Fruit fly (Drosophila melanogaster) whole organism, embryonic: ENCODE measurements around the gene Cpr12A.

Experiments used
- Asciz ChIP-seq: fragments of 200-800 bp; sonication (Bioruptor generic); optimal IDR thresholded peaks from 2 replicates; lab custom pipeline; 2017; ENCODE audit warnings: missing biosample characterization, mild to moderate bottlenecking, missing genetic modification characterization, missing genetic modification reagents
- CG10147 ChIP-seq: fragments of 200-800 bp; sonication (Bioruptor generic); optimal IDR thresholded peaks from 2 replicates; lab custom pipeline; 2019; ENCODE audit warnings: missing biosample characterization, mild to moderate bottlenecking, missing genetic modification characterization, moderate library complexity
- CG12104 ChIP-seq: fragments of 200-800 bp; sonication (Bioruptor generic); optimal IDR thresholded peaks from 3 replicates; lab custom pipeline; 2016; ENCODE audit warnings: missing biosample characterization, missing genetic modification characterization
- CG12942 ChIP-seq: fragments of 200-800 bp; sonication (Bioruptor generic); optimal IDR thresholded peaks from 3 replicates; lab custom pipeline; 2016; ENCODE audit warnings: missing biosample characterization, missing genetic modification characterization
- CG13424 ChIP-seq: fragments of 200-800 bp; sonication (Bioruptor generic); optimal IDR thresholded peaks from 2 replicates; lab custom pipeline; 2019; ENCODE audit warnings: missing biosample characterization, mild to moderate bottlenecking, missing genetic modification characterization, moderate library complexity
- CG13624 ChIP-seq: fragments of 200-800 bp; sonication (Bioruptor generic); optimal IDR thresholded peaks from 2 replicates; lab custom pipeline; 2016; ENCODE audit warnings: missing biosample characterization, missing genetic modification characterization
- CG16815 ChIP-seq: fragments of 200-800 bp; sonication (Bioruptor generic); optimal IDR thresholded peaks from 3 replicates; lab custom pipeline; 2017; ENCODE audit warnings: missing biosample characterization, mild to moderate bottlenecking, missing genetic modification characterization
- CG18476 ChIP-seq: fragments of 200-800 bp; sonication (Bioruptor generic); optimal IDR thresholded peaks from 2 replicates; lab custom pipeline; 2016; ENCODE audit warnings: missing biosample characterization, mild to moderate bottlenecking, missing genetic modification characterization
- CG2712 ChIP-seq: fragments of 200-800 bp; optimal IDR thresholded peaks from 3 replicates; lab custom pipeline; 2019; ENCODE audit warnings: missing biosample characterization, mild to moderate bottlenecking, missing genetic modification characterization, moderate library complexity
- CG3281 ChIP-seq: fragments of 200-800 bp; sonication (Bioruptor generic); optimal IDR thresholded peaks from 3 replicates; lab custom pipeline; 2017; ENCODE audit warnings: missing biosample characterization, mild to moderate bottlenecking, missing genetic modification characterization
- CG4328 ChIP-seq: fragments of 200-800 bp; sonication (Bioruptor generic); optimal IDR thresholded peaks from 3 replicates; lab custom pipeline; 2017; ENCODE audit warnings: missing biosample characterization, missing genetic modification reagents, missing genetic modification characterization
- CG4730 ChIP-seq: fragments of 200-800 bp; sonication (Bioruptor generic); IDR thresholded peaks from 2 replicates; pipeline ENCODE4 v1.3.6; 2022; ENCODE audit warnings: missing biosample characterization, missing genetic modification characterization
- CG7357 ChIP-seq: fragments of 200-800 bp; sonication (Bioruptor generic); IDR thresholded peaks from 3 replicates; pipeline ENCODE4 v1.3.6; 2022; ENCODE audit warnings: missing biosample characterization, missing genetic modification characterization
- CG7556 ChIP-seq: fragments of 200-800 bp; sonication (Bioruptor generic); optimal IDR thresholded peaks from 2 replicates; lab custom pipeline; 2017; ENCODE audit warnings: missing biosample characterization, mild to moderate bottlenecking, missing genetic modification characterization
- CG7786 ChIP-seq: fragments of 200-800 bp; sonication (Bioruptor generic); optimal IDR thresholded peaks from 2 replicates; lab custom pipeline; 2016; ENCODE audit warnings: missing biosample characterization, missing genetic modification characterization
- CG8281 ChIP-seq: fragments of 200-800 bp; sonication (Bioruptor generic); optimal IDR thresholded peaks from 2 replicates; lab custom pipeline; 2018; ENCODE audit warnings: missing biosample characterization, mild to moderate bottlenecking, missing genetic modification characterization, moderate library complexity
- CG8924 ChIP-seq: fragments of 200-800 bp; optimal IDR thresholded peaks from 3 replicates; lab custom pipeline; 2019; ENCODE audit warnings: missing biosample characterization, mild to moderate bottlenecking, missing genetic modification characterization, moderate library complexity
- Dip3 ChIP-seq: fragments of 200-800 bp; sonication (Bioruptor generic); optimal IDR thresholded peaks from 3 replicates; lab custom pipeline; 2016; ENCODE audit warnings: missing biosample characterization, missing genetic modification characterization
- Doc3 ChIP-seq: fragments of 200-800 bp; sonication (Bioruptor generic); IDR thresholded peaks from 3 replicates; pipeline ENCODE4 v1.3.6; 2022; ENCODE audit warnings: missing biosample characterization, missing genetic modification characterization; ENCODE audit not compliant: partially characterized antibody
- HLH3B ChIP-seq: fragments of 200-800 bp; sonication (Bioruptor generic); IDR thresholded peaks from 2 replicates; pipeline ENCODE4 v1.3.6; 2022; ENCODE audit warnings: missing biosample characterization, missing genetic modification characterization
- Meics ChIP-seq: fragments of 200-800 bp; sonication (Bioruptor generic); optimal IDR thresholded peaks from 2 replicates; lab custom pipeline; 2017; ENCODE audit warnings: missing biosample characterization, mild to moderate bottlenecking, missing genetic modification characterization
- Nf-YB ChIP-seq: fragments of 200-800 bp; sonication (Bioruptor generic); optimal IDR thresholded peaks from 3 replicates; lab custom pipeline; 2019; ENCODE audit warnings: missing biosample characterization, mild to moderate bottlenecking, missing genetic modification characterization, moderate library complexity
- PHDP ChIP-seq: fragments of 200-800 bp; sonication (Bioruptor generic); optimal IDR thresholded peaks from 3 replicates; lab custom pipeline; 2018; ENCODE audit warnings: missing biosample characterization, mild to moderate bottlenecking, missing genetic modification characterization, moderate library complexity
- Six4 ChIP-seq: fragments of 200-800 bp; sonication (Bioruptor generic); optimal IDR thresholded peaks from 2 replicates; lab custom pipeline; 2016; ENCODE audit warnings: missing biosample characterization, missing genetic modification characterization
- Spps ChIP-seq: fragments of 200-800 bp; sonication (Bioruptor generic); optimal IDR thresholded peaks from 2 replicates; lab custom pipeline; 2018; ENCODE audit warnings: missing biosample characterization, mild to moderate bottlenecking, missing genetic modification characterization
- Usf ChIP-seq: fragments of 200-800 bp; sonication (Bioruptor generic); optimal IDR thresholded peaks from 2 replicates; lab custom pipeline; 2017; ENCODE audit warnings: missing genotype, missing biosample characterization, missing genetic modification characterization
- Xbp1 ChIP-seq: fragments of 200-800 bp; sonication (Bioruptor generic); optimal IDR thresholded peaks from 3 replicates; lab custom pipeline; 2016; ENCODE audit warnings: missing biosample characterization, mild to moderate bottlenecking, missing genetic modification characterization
- Xrp1 ChIP-seq: fragments of 200-800 bp; sonication (Bioruptor generic); IDR thresholded peaks from 2 replicates; pipeline ENCODE4 v1.3.6; 2022; ENCODE audit warnings: missing biosample characterization, missing genetic modification characterization
- bsh ChIP-seq, 2 experiments: fragments of 200-800 bp; sonication (Bioruptor generic); optimal IDR thresholded peaks; 2 replicates each; lab custom pipeline; 2017 to 2018; ENCODE audit warnings: mild to moderate bottlenecking in 2 of 2, missing biosample characterization in 2 of 2, missing genetic modification characterization in 2 of 2, moderate library complexity in 1 of 2
- chn ChIP-seq: fragments of 200-800 bp; sonication (Bioruptor generic); optimal IDR thresholded peaks from 2 replicates; lab custom pipeline; 2016; ENCODE audit warnings: missing biosample characterization, missing genetic modification characterization
- dpn ChIP-seq, 2 experiments: fragments of 200-800 bp; sonication (Bioruptor generic); optimal IDR thresholded peaks; 3 replicates each; lab custom pipeline; 2016; ENCODE audit warnings: missing biosample characterization in 2 of 2, missing genetic modification characterization in 2 of 2
- ems ChIP-seq: fragments of 200-800 bp; sonication (Bioruptor generic); optimal IDR thresholded peaks from 3 replicates; lab custom pipeline; 2016; ENCODE audit warnings: missing biosample characterization, missing genetic modification characterization
- fd64A ChIP-seq: fragments of 200-800 bp; sonication (Bioruptor generic); optimal IDR thresholded peaks from 3 replicates; lab custom pipeline; 2018; ENCODE audit warnings: missing biosample characterization, mild to moderate bottlenecking, missing genetic modification characterization
- fd96Cb ChIP-seq: fragments of 200-800 bp; sonication (Bioruptor generic); optimal IDR thresholded peaks from 2 replicates; lab custom pipeline; 2018; ENCODE audit warnings: missing biosample characterization, mild to moderate bottlenecking, missing genetic modification characterization, moderate library complexity
- fru ChIP-seq: fragments of >200 bp; optimal IDR thresholded peaks from 2 replicates; lab custom pipeline; 2017
- fu2 ChIP-seq: fragments of 200-800 bp; sonication (Bioruptor generic); optimal IDR thresholded peaks from 2 replicates; lab custom pipeline; 2016; ENCODE audit warnings: missing biosample characterization, missing genetic modification characterization
- gem ChIP-seq: fragments of 200-800 bp; sonication (Bioruptor generic); optimal IDR thresholded peaks from 2 replicates; lab custom pipeline; 2019; ENCODE audit warnings: missing biosample characterization, mild to moderate bottlenecking, missing genetic modification characterization, moderate library complexity
- ham ChIP-seq: fragments of 200-800 bp; sonication (Bioruptor generic); IDR thresholded peaks from 2 replicates; pipeline ENCODE4 v1.3.6; 2022; ENCODE audit warnings: missing biosample characterization, missing genetic modification characterization
- hbn ChIP-seq: fragments of 200-800 bp; sonication (Bioruptor generic); IDR thresholded peaks from 2 replicates; pipeline ENCODE4 v1.3.6; 2022; ENCODE audit warnings: missing biosample characterization, missing genetic modification characterization; ENCODE audit not compliant: partially characterized antibody
- jing ChIP-seq: fragments of 200-800 bp; sonication (Bioruptor generic); optimal IDR thresholded peaks from 2 replicates; lab custom pipeline; 2018; ENCODE audit warnings: missing biosample characterization, mild to moderate bottlenecking, missing genetic modification characterization
- kay ChIP-seq: fragments of 200-800 bp; sonication (Bioruptor generic); optimal IDR thresholded peaks from 2 replicates; lab custom pipeline; 2016; ENCODE audit warnings: missing biosample characterization, missing genetic modification characterization
- knrl ChIP-seq: fragments of 200-800 bp; sonication (Bioruptor generic); IDR thresholded peaks from 3 replicates; pipeline ENCODE4 v1.3.6; 2022; ENCODE audit warnings: missing biosample characterization, missing genetic modification characterization; ENCODE audit not compliant: partially characterized antibody
- lab ChIP-seq: fragments of 200-800 bp; sonication (Bioruptor generic); optimal IDR thresholded peaks from 3 replicates; lab custom pipeline; 2017; ENCODE audit warnings: missing biosample characterization, missing genetic modification characterization, mild to moderate bottlenecking, moderate library complexity, missing genetic modification reagents
- otp ChIP-seq: fragments of 200-800 bp; sonication (Bioruptor generic); IDR thresholded peaks from 3 replicates; pipeline ENCODE4, ENCODE4 v1.3.6; 2022; ENCODE audit warnings: missing biosample characterization, missing genetic modification characterization
- pan ChIP-seq, 4 experiments: fragments of >200 bp in 3 of 4; fragments of 200-800 bp in 1 of 4; sonication (Bioruptor generic) in 1 of 4; optimal IDR thresholded peaks in 3 of 4; IDR thresholded peaks in 1 of 4; 2 replicates each; pipeline versions ENCODE4 v1.3.6 to Lab custom; 2017 to 2022; ENCODE audit warnings: missing biosample characterization in 2 of 4, missing genetic modification characterization in 2 of 4, mixed read lengths in 1 of 4
- ssp ChIP-seq: fragments of 200-800 bp; sonication (Bioruptor generic); IDR thresholded peaks from 2 replicates; pipeline ENCODE4 v1.3.6; 2022; ENCODE audit warnings: missing biosample characterization, missing genetic modification characterization
- unc-4 ChIP-seq: fragments of 200-800 bp; sonication (Bioruptor generic); IDR thresholded peaks from 2 replicates; pipeline ENCODE4 v1.3.6; 2022; ENCODE audit warnings: missing biosample characterization, missing genetic modification characterization; ENCODE audit not compliant: partially characterized antibody
- zen2 ChIP-seq: fragments of 200-800 bp; sonication (Bioruptor generic); IDR thresholded peaks from 3 replicates; pipeline ENCODE4 v1.3.6; 2022; ENCODE audit warnings: missing biosample characterization, missing genetic modification characterization; ENCODE audit not compliant: partially characterized antibody
- zfh2 ChIP-seq: fragments of 200-800 bp; sonication (Bioruptor generic); optimal IDR thresholded peaks from 2 replicates; lab custom pipeline; 2016; ENCODE audit warnings: missing biosample characterization, missing genetic modification characterization

Cpr12A gene

dm6 chrX:13572382-13572781, 28.9 kb downstream of the Cpr12A start (continued):
- TF ChIP-seq CG7556 (GFP tag; lab: Kevin White, UChicago) (peak; percentile 73), CG2712 (peak; percentile 71), fru (lab: Kevin White, UChicago) (no peak), Spps (tag; lab: Kevin White, UChicago) (peak; percentile 32), Dip3 (GFP tag; lab: Kevin White, UChicago) (peak; percentile 22), Usf (no peak), zfh2 (GFP tag; lab: Kevin White, UChicago) (peak; percentile 14), ems (GFP tag; lab: Kevin White, UChicago) (peak; percentile 46), CG13624 (no peak), lab (GFP tag; lab: Kevin White, UChicago) (peak; percentile 58), CG10147 (GFP tag; lab: Kevin White, UChicago) (peak; percentile 43), jing (GFP tag; lab: Kevin White, UChicago) (peak; percentile 8), CG16815 (GFP tag; lab: Kevin White, UChicago) (peak; percentile 30), CG4328 (GFP tag; lab: Kevin White, UChicago) (no peak), CG12104 (GFP tag; lab: Kevin White, UChicago) (peak; percentile 9), Meics (GFP tag; lab: Kevin White, UChicago) (peak; percentile 60), pan (optimal IDR thresholded peaks at IDR 0.05; lab: Kevin White, UChicago) (no peak), pan (GFP tag; optimal IDR thresholded peaks at IDR 0.05 in 1 of 2, IDR thresholded peaks at IDR 0.05 in 1 of 2) (peak in 1 of 2 experiments; percentile 6), chn (GFP tag; lab: Kevin White, UChicago) (peak; percentile 59), fd64A (GFP tag; lab: Kevin White, UChicago) (no peak), CG13424 (peak; percentile 55), CG4730 (peak; percentile 35; the same call in 1 of the 2 replicates), Asciz (GFP tag; lab: Kevin White, UChicago) (peak; percentile 38), Xrp1 (peak; percentile 51; the same call in 1 of the 2 replicates), dpn (GFP tag; optimal IDR thresholded peaks at IDR 0.05; lab: Kevin White, UChicago) (peak; percentile 58 to 60), ham (GFP tag; lab: Robert Waterston, UW) (no peak), HLH3B (GFP tag; lab: Robert Waterston, UW) (0 out of 2 replicates have a peak, but pooled peaks have one; percentile 27), hbn (GFP tag; lab: Robert Waterston, UW) (no peak), CG12942 (peak; percentile 31), fu2 (GFP tag; lab: Kevin White, UChicago) (peak; percentile 13), otp (GFP tag; lab: Robert Waterston, UW) (peak; percentile 28; the same call in 1 of the 3 replicates), zen2 (GFP tag; lab: Robert Waterston, UW) (no peak), CG3281 (peak; percentile 58), PHDP (tag; lab: Kevin White, UChicago) (peak; percentile 71), kay (no peak), Doc3 (GFP tag; lab: Robert Waterston, UW) (no peak), CG7357 (GFP tag; lab: Robert Waterston, UW) (peak; percentile 47; the same call in 1 of the 3 replicates), bsh (GFP tag; optimal IDR thresholded peaks at IDR 0.05; lab: Kevin White, UChicago) (peak in 1 of 2 experiments; percentile 74), Nf-YB (GFP tag; lab: Kevin White, UChicago) (peak; percentile 18), CG8924 (tag; lab: Kevin White, UChicago) (peak; percentile 47), unc-4 (GFP tag; lab: Robert Waterston, UW) (no peak), fd96Cb (tag; lab: Kevin White, UChicago) (peak; percentile 77), gem (tag; lab: Kevin White, UChicago) (peak; percentile 83), CG7786 (peak; percentile 31), Six4 (GFP tag; lab: Kevin White, UChicago) (peak; percentile 34), ssp (peak; percentile 36; the same call in 1 of the 2 replicates), CG18476 (GFP tag; lab: Kevin White, UChicago) (peak; percentile 27), knrl (GFP tag; lab: Robert Waterston, UW) (no peak), CG8281 (tag; lab: Kevin White, UChicago) (no peak), Xbp1 (peak; percentile 60)
